Worm (Caenorhabditis elegans): Measurements from ENCODE around the gene mans-2.
A peak's percentile ranks its signal among the peaks of the same experiment; 100 is the strongest.

Gene mans-2

DNA sequence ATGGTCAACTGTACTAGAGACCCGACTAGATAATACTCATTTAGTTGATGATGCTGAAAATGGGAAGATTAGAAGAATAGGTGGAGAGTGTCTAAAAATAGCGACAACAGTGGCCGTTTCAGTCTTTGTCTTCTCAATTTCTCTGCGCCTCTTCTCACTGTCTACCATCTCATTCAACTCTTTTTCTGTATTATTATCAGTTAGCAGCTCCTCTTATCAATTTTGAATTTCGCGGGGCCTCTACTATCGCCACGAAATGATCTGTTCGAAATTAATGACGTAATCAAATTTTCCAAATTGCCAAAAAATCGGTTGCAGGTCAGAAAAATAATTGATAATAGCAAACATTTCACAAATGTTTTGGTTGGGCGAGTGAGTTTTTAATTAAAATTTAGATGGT, 43.6 kb downstream of the mans-2 start (continued):
- TF ChIP-seq dmd-8 (GFP tag; IDR thresholded peaks at IDR 0.05) (no peak), lin-1 (GFP tag; IDR thresholded peaks at IDR 0.05) (peak; percentile 61; the same call in 1 of the 2 replicates), lin-39 (tag; optimal IDR thresholded peaks at IDR 0.05) (no peak), egl-27 (tag; optimal IDR thresholded peaks at IDR 0.05) (no peak), ceh-82 (tag; optimal IDR thresholded peaks at IDR 0.05) (no peak), lin-15B (tag; optimal IDR thresholded peaks at IDR 0.05) (no peak), F49E8.2 (tag; optimal IDR thresholded peaks at IDR 0.05; ENCODE audit: borderline replicate concordance) (no peak), arid-1 (GFP tag; conservative IDR thresholded peaks at IDR 0.05) (no peak), F26F4.8 (GFP tag; conservative IDR thresholded peaks at IDR 0.05) (no peak), mxl-3 (GFP tag; optimal IDR thresholded peaks at IDR 0.05) (no peak), lim-7 (GFP tag; IDR thresholded peaks at IDR 0.05) (no peak), tra-1 (GFP tag; IDR thresholded peaks at IDR 0.05) (no peak), lin-29 (GFP tag; IDR thresholded peaks at IDR 0.05) (no peak), Y5F2A.4 (GFP tag; optimal IDR thresholded peaks at IDR 0.05) (no peak), snpc-1.2 (GFP tag; IDR thresholded peaks at IDR 0.05) (no peak), hlh-30 (tag; optimal IDR thresholded peaks at IDR 0.05; ENCODE audit: insufficient read depth) (no peak), nhr-48 (tag; optimal IDR thresholded peaks at IDR 0.05) (peak; percentile 74), dve-1 (tag; optimal IDR thresholded peaks at IDR 0.05; ENCODE audit: insufficient read depth) (peak; percentile 81), ceh-20 (GFP tag; IDR thresholded peaks at IDR 0.05) (no peak), ztf-7 (tag; optimal IDR thresholded peaks at IDR 0.05) (no peak), saeg-2 (GFP tag; IDR thresholded peaks at IDR 0.05) (no peak), lin-13 (GFP tag; optimal IDR thresholded peaks at IDR 0.05) (no peak), nhr-102 (tag; optimal IDR thresholded peaks at IDR 0.05) (no peak), aly-2 (tag; optimal IDR thresholded peaks at IDR 0.05) (no peak), zag-1 (tag; optimal IDR thresholded peaks at IDR 0.05) (no peak), dmd-6 (GFP tag; IDR thresholded peaks at IDR 0.05) (peak; percentile 80), ctbp-1 (GFP tag; IDR thresholded peaks at IDR 0.05) (no peak), daf-16 (GFP tag; optimal IDR thresholded peaks at IDR 0.05) (no peak), daf-16 (tag; optimal IDR thresholded peaks at IDR 0.05) (peak; percentile 74), nhr-28 (tag; optimal IDR thresholded peaks at IDR 0.05) (peak; percentile 66), nhr-237 (tag; optimal IDR thresholded peaks at IDR 0.05) (no peak), gei-8 (GFP tag; optimal IDR thresholded peaks at IDR 0.05) (no peak), ZK546.5 (tag; optimal IDR thresholded peaks at IDR 0.05) (no peak), R02D3.7 (tag; optimal IDR thresholded peaks at IDR 0.05) (no peak), daf-8 (GFP tag; IDR thresholded peaks at IDR 0.05) (no peak), hmg-1.1 (GFP tag; IDR thresholded peaks at IDR 0.05) (no peak), Y48G9A.11 (GFP tag; IDR thresholded peaks at IDR 0.05) (no peak), ceh-62 (tag; optimal IDR thresholded peaks at IDR 0.05) (no peak), zip-11 (GFP tag; IDR thresholded peaks at IDR 0.05) (no peak), mdl-1 (tag; optimal IDR thresholded peaks at IDR 0.05) (no peak), T20F7.1 (GFP tag; optimal IDR thresholded peaks at IDR 0.05) (no peak), hlh-11 (tag; optimal IDR thresholded peaks at IDR 0.05) (peak; percentile 88), set-16 (GFP tag; IDR thresholded peaks at IDR 0.05) (no peak), ama-1 (optimal IDR thresholded peaks at IDR 0.05) (no peak), unc-130 (GFP tag; optimal IDR thresholded peaks at IDR 0.05) (no peak), nhr-6 (tag; optimal IDR thresholded peaks at IDR 0.05) (no peak)

Data from whole organism, L4 larva.